Fruit fly (Drosophila melanogaster) whole organism, embryonic: Measurements from ENCODE around the gene CG42727.

Experiments used
- CG12071 ChIP-seq: fragments of 200-800 bp; sonication (Bioruptor generic); optimal IDR thresholded peaks from 3 replicates; lab custom pipeline; 2018; ENCODE audit warnings: missing biosample characterization, mild to moderate bottlenecking, missing genetic modification characterization
- CG13424 ChIP-seq: fragments of 200-800 bp; sonication (Bioruptor generic); optimal IDR thresholded peaks from 2 replicates; lab custom pipeline; 2019; ENCODE audit warnings: missing biosample characterization, mild to moderate bottlenecking, missing genetic modification characterization, moderate library complexity
- CG14667 ChIP-seq: fragments of 200-800 bp; sonication (Bioruptor generic); IDR thresholded peaks from 2 replicates; pipeline ENCODE4 v1.3.6; 2022; ENCODE audit warnings: missing biosample characterization, missing genetic modification characterization
- CG15514 ChIP-seq: fragments of 200-800 bp; sonication (Bioruptor generic); optimal IDR thresholded peaks from 3 replicates; lab custom pipeline; 2017; ENCODE audit warnings: missing biosample characterization, missing genetic modification characterization, mild to moderate bottlenecking, moderate library complexity, missing genetic modification reagents
- CG16779 ChIP-seq: fragments of 200-800 bp; sonication (Bioruptor generic); IDR thresholded peaks from 2 replicates; pipeline ENCODE4 v1.3.6; 2022; ENCODE audit warnings: missing biosample characterization, missing genetic modification characterization
- CG17568 ChIP-seq: fragments of 200-800 bp; sonication (Bioruptor generic); optimal IDR thresholded peaks from 2 replicates; lab custom pipeline; 2018; ENCODE audit warnings: missing biosample characterization, mild to moderate bottlenecking, missing genetic modification characterization, moderate library complexity
- CG17802 ChIP-seq: fragments of 200-800 bp; sonication (Bioruptor generic); optimal IDR thresholded peaks from 2 replicates; lab custom pipeline; 2018; ENCODE audit warnings: missing biosample characterization, mild to moderate bottlenecking, missing genetic modification characterization, moderate library complexity
- CG17912 ChIP-seq: fragments of 200-800 bp; sonication (Bioruptor generic); optimal IDR thresholded peaks from 2 replicates; lab custom pipeline; 2018; ENCODE audit warnings: missing biosample characterization, mild to moderate bottlenecking, missing genetic modification characterization
- CG18599 ChIP-seq: fragments of 200-800 bp; sonication (Bioruptor generic); optimal IDR thresholded peaks from 3 replicates; lab custom pipeline; 2017; ENCODE audit warnings: missing biosample characterization, missing genetic modification characterization, mild to moderate bottlenecking, moderate library complexity, missing genetic modification reagents
- CG2129 ChIP-seq: fragments of 200-800 bp; sonication (Bioruptor generic); IDR thresholded peaks from 2 replicates; pipeline ENCODE4 v1.3.6; 2022; ENCODE audit warnings: missing biosample characterization, missing genetic modification characterization; ENCODE audit not compliant: partially characterized antibody
- CG30020 ChIP-seq: fragments of 200-800 bp; optimal IDR thresholded peaks from 2 replicates; lab custom pipeline; 2019; ENCODE audit warnings: missing biosample characterization, mild to moderate bottlenecking, missing genetic modification characterization, moderate library complexity
- CG30403 ChIP-seq: fragments of 200-800 bp; sonication (Bioruptor generic); optimal IDR thresholded peaks from 3 replicates; lab custom pipeline; 2016; ENCODE audit warnings: missing biosample characterization, missing genetic modification characterization
- CG31224 ChIP-seq: fragments of 200-800 bp; sonication (Bioruptor generic); IDR thresholded peaks from 2 replicates; pipeline ENCODE4 v1.3.6; 2022; ENCODE audit warnings: missing biosample characterization, missing genetic modification characterization
- CG31388 ChIP-seq: fragments of 200-800 bp; sonication (Bioruptor generic); optimal IDR thresholded peaks from 2 replicates; lab custom pipeline; 2016; ENCODE audit warnings: missing biosample characterization, missing genetic modification characterization
- CG31441 ChIP-seq: fragments of 200-800 bp; sonication (Bioruptor generic); IDR thresholded peaks from 2 replicates; pipeline ENCODE4 v1.3.6; 2022; ENCODE audit warnings: missing biosample characterization, missing genetic modification characterization
- CG32532 ChIP-seq: fragments of 200-800 bp; sonication (Bioruptor generic); IDR thresholded peaks from 2 replicates; pipeline ENCODE4 v1.3.6; 2022; ENCODE audit warnings: missing biosample characterization, missing genetic modification characterization
- CG34422 ChIP-seq: fragments of 200-800 bp; sonication (Bioruptor generic); IDR thresholded peaks from 3 replicates; pipeline ENCODE4 v1.3.6; 2022; ENCODE audit warnings: missing biosample characterization, missing genetic modification characterization
- CG4360 ChIP-seq: fragments of 200-800 bp; sonication (Bioruptor generic); IDR thresholded peaks from 2 replicates; pipeline ENCODE4 v1.3.6; 2022; ENCODE audit warnings: missing biosample characterization, missing genetic modification characterization
- CG5180 ChIP-seq: fragments of 200-800 bp; sonication (Bioruptor generic); optimal IDR thresholded peaks from 3 replicates; lab custom pipeline; 2017; ENCODE audit warnings: missing biosample characterization, missing genetic modification characterization, mild to moderate bottlenecking, moderate library complexity, missing genetic modification reagents
- CG7963 ChIP-seq: fragments of 200-800 bp; sonication (Bioruptor generic); IDR thresholded peaks from 3 replicates; pipeline ENCODE4 v1.3.6; 2022; ENCODE audit warnings: missing biosample characterization, missing genetic modification characterization; ENCODE audit not compliant: partially characterized antibody
- CG8290 ChIP-seq, 3 experiments: fragments of 200-800 bp; sonication (Bioruptor generic); optimal IDR thresholded peaks; 2 replicates each; lab custom pipeline; 2016 to 2019; ENCODE audit warnings: missing biosample characterization in 3 of 3, missing genetic modification characterization in 3 of 3, mild to moderate bottlenecking in 2 of 3, moderate library complexity in 1 of 3
- CG8765 ChIP-seq: fragments of 200-800 bp; sonication (Bioruptor generic); IDR thresholded peaks from 2 replicates; pipeline ENCODE4 v1.3.6; 2022; ENCODE audit warnings: missing biosample characterization, missing genetic modification characterization
- CHES-1-like ChIP-seq: fragments of 200-800 bp; sonication (Bioruptor generic); optimal IDR thresholded peaks from 2 replicates; lab custom pipeline; 2016; ENCODE audit warnings: missing biosample characterization, missing genetic modification characterization
- CoRest ChIP-seq: fragments of 200-800 bp; sonication (Bioruptor generic); optimal IDR thresholded peaks from 3 replicates; lab custom pipeline; 2018; ENCODE audit warnings: missing biosample characterization, mild to moderate bottlenecking, missing genetic modification characterization, moderate library complexity
- Dip3 ChIP-seq: fragments of 200-800 bp; sonication (Bioruptor generic); optimal IDR thresholded peaks from 3 replicates; lab custom pipeline; 2016; ENCODE audit warnings: missing biosample characterization, missing genetic modification characterization
- Dp ChIP-seq: fragments of 200-800 bp; sonication (Bioruptor generic); optimal IDR thresholded peaks from 2 replicates; lab custom pipeline; 2018; ENCODE audit warnings: missing biosample characterization, mild to moderate bottlenecking, missing genetic modification characterization, moderate library complexity
- HLHmδ ChIP-seq: fragments of 200-800 bp; sonication (Bioruptor generic); optimal IDR thresholded peaks from 2 replicates; lab custom pipeline; 2018; ENCODE audit warnings: missing biosample characterization, mild to moderate bottlenecking, missing genetic modification characterization, moderate library complexity
- NFAT ChIP-seq: fragments of 200-800 bp; sonication (Bioruptor generic); IDR thresholded peaks from 2 replicates; pipeline ENCODE4 v1.3.6; 2022; ENCODE audit warnings: missing biosample characterization, missing genetic modification characterization
- Neu2 ChIP-seq: fragments of 200-800 bp; sonication (Bioruptor generic); optimal IDR thresholded peaks from 3 replicates; lab custom pipeline; 2016; ENCODE audit warnings: missing biosample characterization, missing genetic modification characterization, borderline replicate concordance
- Ravus ChIP-seq: fragments of 200-800 bp; sonication (Bioruptor generic); IDR thresholded peaks from 2 replicates; pipeline ENCODE4 v1.3.6; 2022; ENCODE audit warnings: missing biosample characterization, missing genetic modification characterization
- Xrp1 ChIP-seq: fragments of 200-800 bp; sonication (Bioruptor generic); IDR thresholded peaks from 2 replicates; pipeline ENCODE4 v1.3.6; 2022; ENCODE audit warnings: missing biosample characterization, missing genetic modification characterization
- abd-A ChIP-seq: fragments of 200-800 bp; sonication (Bioruptor generic); optimal IDR thresholded peaks from 3 replicates; lab custom pipeline; 2019; ENCODE audit warnings: missing biosample characterization, mild to moderate bottlenecking, missing genetic modification characterization, moderate library complexity
- ac ChIP-seq: fragments of 200-800 bp; sonication (Bioruptor generic); optimal IDR thresholded peaks from 3 replicates; lab custom pipeline; 2017; ENCODE audit warnings: missing biosample characterization, mild to moderate bottlenecking, missing genetic modification characterization
- ash1 ChIP-seq: fragments of 200-800 bp; sonication (Bioruptor generic); optimal IDR thresholded peaks from 2 replicates; lab custom pipeline; 2018; ENCODE audit warnings: missing biosample characterization, mild to moderate bottlenecking, missing genetic modification characterization
- bigmax ChIP-seq: fragments of 200-800 bp; sonication (Bioruptor generic); optimal IDR thresholded peaks from 2 replicates; lab custom pipeline; 2018; ENCODE audit warnings: missing biosample characterization, mild to moderate bottlenecking, missing genetic modification characterization
- cato ChIP-seq: fragments of 200-800 bp; sonication (Bioruptor generic); optimal IDR thresholded peaks from 2 replicates; lab custom pipeline; 2016; ENCODE audit warnings: missing biosample characterization, missing genetic modification characterization, borderline replicate concordance
- fu2 ChIP-seq: fragments of 200-800 bp; sonication (Bioruptor generic); optimal IDR thresholded peaks from 2 replicates; lab custom pipeline; 2016; ENCODE audit warnings: missing biosample characterization, missing genetic modification characterization
- ham ChIP-seq: fragments of 200-800 bp; sonication (Bioruptor generic); IDR thresholded peaks from 2 replicates; pipeline ENCODE4 v1.3.6; 2022; ENCODE audit warnings: missing biosample characterization, missing genetic modification characterization
- ind ChIP-seq: fragments of 200-800 bp; sonication (Bioruptor generic); optimal IDR thresholded peaks from 3 replicates; lab custom pipeline; 2016; ENCODE audit warnings: missing biosample characterization, missing genetic modification characterization
- mirr ChIP-seq: fragments of 200-800 bp; sonication (Bioruptor generic); optimal IDR thresholded peaks from 3 replicates; lab custom pipeline; 2018; ENCODE audit warnings: missing biosample characterization, mild to moderate bottlenecking, missing genetic modification characterization
- nerfin-1 ChIP-seq: fragments of 200-800 bp; sonication (Bioruptor generic); optimal IDR thresholded peaks from 3 replicates; lab custom pipeline; 2019; ENCODE audit warnings: missing biosample characterization, mild to moderate bottlenecking, missing genetic modification characterization, moderate library complexity
- run ChIP-seq: fragments of 200-800 bp; sonication (Bioruptor generic); optimal IDR thresholded peaks from 3 replicates; lab custom pipeline; 2018; ENCODE audit warnings: missing biosample characterization, mild to moderate bottlenecking, missing genetic modification characterization
- sug ChIP-seq: fragments of 200-800 bp; optimal IDR thresholded peaks from 2 replicates; lab custom pipeline; 2019; ENCODE audit warnings: missing biosample characterization, mild to moderate bottlenecking, missing genetic modification characterization, moderate library complexity
- tap ChIP-seq: fragments of 200-800 bp; optimal IDR thresholded peaks from 3 replicates; lab custom pipeline; 2019; ENCODE audit warnings: missing biosample characterization, mild to moderate bottlenecking, missing genetic modification characterization, moderate library complexity
- tio ChIP-seq: fragments of 200-800 bp; sonication (Bioruptor generic); optimal IDR thresholded peaks from 2 replicates; lab custom pipeline; 2017; ENCODE audit warnings: missing biosample characterization, missing genetic modification characterization, inconsistent platforms
- vfl ChIP-seq: fragments of 200-800 bp; sonication (Bioruptor generic); optimal IDR thresholded peaks from 2 replicates; lab custom pipeline; 2016; ENCODE audit warnings: missing biosample characterization, missing genetic modification characterization
- zen ChIP-seq: fragments of 200-800 bp; sonication (Bioruptor generic); optimal IDR thresholded peaks from 3 replicates; lab custom pipeline; 2018; ENCODE audit warnings: missing biosample characterization, mild to moderate bottlenecking, missing genetic modification characterization, moderate library complexity
- zen2 ChIP-seq: fragments of 200-800 bp; sonication (Bioruptor generic); IDR thresholded peaks from 3 replicates; pipeline ENCODE4 v1.3.6; 2022; ENCODE audit warnings: missing biosample characterization, missing genetic modification characterization; ENCODE audit not compliant: partially characterized antibody

The CG42727 gene

DNA sequence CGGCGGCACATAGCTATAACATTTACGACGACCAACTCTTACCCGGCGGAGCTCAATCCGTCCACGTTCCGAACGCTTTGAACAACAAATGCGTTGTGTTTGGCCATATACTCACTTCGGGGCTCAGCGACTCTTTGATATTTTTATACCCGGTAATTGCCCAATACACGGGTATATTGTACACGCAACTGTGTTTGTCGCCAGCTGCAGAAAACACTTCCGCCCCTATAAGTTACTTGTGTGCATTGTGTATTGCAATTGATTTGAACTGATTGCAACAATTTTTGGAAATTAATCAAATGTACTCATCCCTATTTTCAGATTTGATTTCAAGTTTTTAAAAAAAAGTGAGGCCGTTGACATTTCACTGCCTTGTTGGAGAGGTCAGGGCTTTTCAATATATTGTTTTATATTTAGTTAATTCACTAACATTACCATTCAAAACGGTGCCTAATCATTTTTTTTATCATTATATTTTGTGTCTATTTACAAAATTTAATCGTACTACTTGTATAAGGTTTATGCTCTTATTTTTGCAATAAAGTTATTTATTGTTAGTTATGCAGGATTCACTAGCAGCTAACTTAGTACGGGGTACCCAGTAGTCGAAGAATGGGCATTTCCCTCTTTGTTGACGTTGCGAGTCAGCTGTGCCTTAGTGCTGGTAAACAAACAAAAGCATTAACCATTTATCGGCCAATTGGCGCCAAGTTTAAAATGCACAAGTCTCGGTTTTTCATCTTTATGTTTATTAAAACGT is 4.7 kb upstream of the CG42727 start, which contains the start of gene Nagk (continued):
- TF ChIP-seq CG17912 (no peak), CHES-1-like (GFP tag; lab: Kevin White, UChicago) (peak; percentile 38), nerfin-1 (tag; lab: Kevin White, UChicago) (peak; percentile 28), tio (GFP tag; lab: Kevin White, UChicago) (no peak), CG8290 (GFP tag; optimal IDR thresholded peaks at IDR 0.05; lab: Kevin White, UChicago) (no peak), CG8290 (tag; optimal IDR thresholded peaks at IDR 0.05; lab: Kevin White, UChicago) (peak in 1 of 2 experiments; percentile 80), CG13424 (tag; lab: Kevin White, UChicago) (peak; percentile 52), Dp (GFP tag; lab: Kevin White, UChicago) (peak; percentile 84), Dip3 (peak; percentile 58), zen2 (GFP tag; lab: Robert Waterston, UW) (no peak), ash1 (GFP tag; lab: Kevin White, UChicago) (no peak), CG8765 (GFP tag; lab: Robert Waterston, UW) (no peak), cato (GFP tag; lab: Kevin White, UChicago) (peak; percentile 41), CG15514 (GFP tag; lab: Kevin White, UChicago) (peak; percentile 27), CG18599 (GFP tag; lab: Kevin White, UChicago) (peak; percentile 65), ac (no peak), ham (GFP tag; lab: Robert Waterston, UW) (no peak), CG30403 (GFP tag; lab: Kevin White, UChicago) (peak; percentile 77), CG7963 (GFP tag; lab: Robert Waterston, UW) (no peak), HLHmδ (GFP tag; lab: Kevin White, UChicago) (no peak), CG34422 (peak; percentile 19; the same call in 1 of the 3 replicates), CG12071 (GFP tag; lab: Kevin White, UChicago) (peak; percentile 4), CG17568 (GFP tag; lab: Kevin White, UChicago) (no peak), CoRest (peak; percentile 77), tap (no peak), CG32532 (GFP tag; lab: Robert Waterston, UW) (peak; percentile 54), fu2 (GFP tag; lab: Kevin White, UChicago) (peak; percentile 24), CG14667 (GFP tag; lab: Robert Waterston, UW) (no peak), vfl (GFP tag; lab: Kevin White, UChicago) (peak; percentile 33), mirr (GFP tag; lab: Kevin White, UChicago) (peak; percentile 31), NFAT (GFP tag; lab: Robert Waterston, UW) (peak; percentile 58), CG17802 (tag; lab: Kevin White, UChicago) (peak; percentile 7), CG31224 (GFP tag; lab: Robert Waterston, UW) (no peak; the same call in 1 of the 2 replicates), Xrp1 (GFP tag; lab: Robert Waterston, UW) (0 out of 2 replicates have a peak, but pooled peaks have one; percentile 25), Ravus (GFP tag; lab: Robert Waterston, UW) (no peak), CG16779 (no peak), zen (no peak), Neu2 (GFP tag; lab: Kevin White, UChicago) (no peak), CG5180 (GFP tag; lab: Kevin White, UChicago) (peak; percentile 18), CG31388 (peak; percentile 57), abd-A (no peak), sug (tag; lab: Kevin White, UChicago) (peak; percentile 64), CG30020 (tag; lab: Kevin White, UChicago) (peak; percentile 4), CG4360 (GFP tag; lab: Robert Waterston, UW) (no peak), CG31441 (GFP tag; lab: Robert Waterston, UW) (peak; percentile 70), ind (GFP tag; lab: Kevin White, UChicago) (peak; percentile 59), bigmax (GFP tag; lab: Kevin White, UChicago) (no peak), run (no peak), CG2129 (GFP tag; lab: Robert Waterston, UW) (no peak)
